Fruit fly (Drosophila melanogaster) whole organism, embryonic: ENCODE measurements around the gene CG14212.

ENCODE experiments used
- ATbp ChIP-seq: fragments of 200-800 bp; sonication (Bioruptor generic); optimal IDR thresholded peaks from 2 replicates; lab custom pipeline; 2017; ENCODE audit warnings: missing biosample characterization, mild to moderate bottlenecking, missing genetic modification characterization, missing genetic modification reagents
- Blimp-1 ChIP-seq: fragments of 200-800 bp; sonication (Bioruptor generic); optimal IDR thresholded peaks from 3 replicates; lab custom pipeline; 2018; ENCODE audit warnings: missing biosample characterization, missing genetic modification characterization, mild to moderate bottlenecking, moderate library complexity, missing genetic modification reagents
- CG10147 ChIP-seq: fragments of 200-800 bp; sonication (Bioruptor generic); optimal IDR thresholded peaks from 2 replicates; lab custom pipeline; 2019; ENCODE audit warnings: missing biosample characterization, mild to moderate bottlenecking, missing genetic modification characterization, moderate library complexity
- CG10209 ChIP-seq: fragments of 200-800 bp; sonication (Bioruptor generic); optimal IDR thresholded peaks from 3 replicates; lab custom pipeline; 2017; ENCODE audit warnings: missing biosample characterization, mild to moderate bottlenecking, missing genetic modification characterization, missing genetic modification reagents
- CG11695 ChIP-seq: fragments of 200-800 bp; sonication (Bioruptor generic); IDR thresholded peaks from 3 replicates; pipeline ENCODE4 v1.3.6; 2022; ENCODE audit warnings: missing biosample characterization, missing genetic modification characterization
- CG11723 ChIP-seq: fragments of 200-800 bp; sonication (Bioruptor generic); optimal IDR thresholded peaks from 2 replicates; lab custom pipeline; 2017; ENCODE audit warnings: missing biosample characterization, mild to moderate bottlenecking, missing genetic modification characterization
- CG12071 ChIP-seq: fragments of 200-800 bp; sonication (Bioruptor generic); optimal IDR thresholded peaks from 3 replicates; lab custom pipeline; 2018; ENCODE audit warnings: missing biosample characterization, mild to moderate bottlenecking, missing genetic modification characterization
- CG13123 ChIP-seq: fragments of 200-800 bp; sonication (Bioruptor generic); optimal IDR thresholded peaks from 2 replicates; lab custom pipeline; 2016; ENCODE audit warnings: missing biosample characterization, missing genetic modification characterization
- CG15073 ChIP-seq: fragments of 200-800 bp; sonication (Bioruptor generic); optimal IDR thresholded peaks from 2 replicates; lab custom pipeline; 2016; ENCODE audit warnings: missing biosample characterization, missing genetic modification characterization
- CG1603 ChIP-seq: fragments of 200-800 bp; sonication (Bioruptor generic); optimal IDR thresholded peaks from 2 replicates; lab custom pipeline; 2019; ENCODE audit warnings: missing biosample characterization, mild to moderate bottlenecking, missing genetic modification characterization, moderate library complexity
- CG17612 ChIP-seq: fragments of 200-800 bp; sonication (Bioruptor generic); IDR thresholded peaks from 2 replicates; pipeline ENCODE4 v1.3.6; 2022; ENCODE audit warnings: missing biosample characterization, missing genetic modification characterization
- CG18619 ChIP-seq: fragments of 200-800 bp; sonication (Bioruptor generic); optimal IDR thresholded peaks from 3 replicates; lab custom pipeline; 2017; ENCODE audit warnings: missing biosample characterization, mild to moderate bottlenecking, missing genetic modification characterization
- CG2889 ChIP-seq: fragments of 200-800 bp; sonication (Bioruptor generic); IDR thresholded peaks from 3 replicates; pipeline ENCODE4 v1.3.6; 2022; ENCODE audit warnings: missing biosample characterization, missing genetic modification characterization
- CG32767 ChIP-seq: fragments of 200-800 bp; sonication (Bioruptor generic); IDR thresholded peaks from 2 replicates; pipeline ENCODE4 v1.3.6; 2022; ENCODE audit warnings: missing biosample characterization, missing genetic modification characterization
- CG3407 ChIP-seq: fragments of 200-800 bp; sonication (Bioruptor generic); optimal IDR thresholded peaks from 2 replicates; lab custom pipeline; 2018; ENCODE audit warnings: missing biosample characterization, mild to moderate bottlenecking, missing genetic modification characterization
- CG3838 ChIP-seq: fragments of 200-800 bp; sonication (Bioruptor generic); optimal IDR thresholded peaks from 3 replicates; lab custom pipeline; 2016; ENCODE audit warnings: missing biosample characterization, missing genetic modification characterization
- CG4282 ChIP-seq: fragments of 200-800 bp; sonication (Bioruptor generic); optimal IDR thresholded peaks from 2 replicates; lab custom pipeline; 2016; ENCODE audit warnings: missing biosample characterization, missing genetic modification characterization
- CG4707 ChIP-seq: fragments of 200-800 bp; sonication (Bioruptor generic); optimal IDR thresholded peaks from 2 replicates; lab custom pipeline; 2018; ENCODE audit warnings: missing biosample characterization, mild to moderate bottlenecking, missing genetic modification characterization, moderate library complexity
- CG6791 ChIP-seq: fragments of 200-800 bp; sonication (Bioruptor generic); IDR thresholded peaks from 3 replicates; pipeline ENCODE4 v1.3.6; 2022; ENCODE audit warnings: missing biosample characterization, missing genetic modification characterization; ENCODE audit not compliant: partially characterized antibody
- CG9609 ChIP-seq: fragments of 200-800 bp; sonication (Bioruptor generic); optimal IDR thresholded peaks from 3 replicates; lab custom pipeline; 2016; ENCODE audit warnings: missing biosample characterization, missing genetic modification characterization
- Camta ChIP-seq: fragments of 200-800 bp; sonication (Bioruptor generic); optimal IDR thresholded peaks from 2 replicates; lab custom pipeline; 2016; ENCODE audit warnings: missing biosample characterization, missing genetic modification characterization
- Dbx ChIP-seq: fragments of 200-800 bp; sonication (Bioruptor generic); IDR thresholded peaks from 3 replicates; pipeline ENCODE4 v1.3.6; 2022; ENCODE audit warnings: missing biosample characterization, missing genetic modification characterization
- Deaf1 ChIP-seq: fragments of 200-800 bp; optimal IDR thresholded peaks from 3 replicates; lab custom pipeline; 2019; ENCODE audit warnings: missing biosample characterization, mild to moderate bottlenecking, missing genetic modification characterization, moderate library complexity
- Elba2 ChIP-seq: fragments of 200-800 bp; sonication (Bioruptor generic); optimal IDR thresholded peaks from 3 replicates; lab custom pipeline; 2016; ENCODE audit warnings: missing biosample characterization, missing genetic modification characterization
- H15 ChIP-seq: fragments of 200-800 bp; sonication (Bioruptor generic); IDR thresholded peaks from 3 replicates; pipeline ENCODE4 v1.3.6; 2022; ENCODE audit warnings: missing biosample characterization, missing genetic modification characterization
- HLH54F ChIP-seq: fragments of 200-800 bp; sonication (Bioruptor generic); optimal IDR thresholded peaks from 3 replicates; lab custom pipeline; 2016; ENCODE audit warnings: missing biosample characterization, missing genetic modification characterization
- Kr ChIP-seq: fragments of 200-800 bp; sonication (Bioruptor generic); optimal IDR thresholded peaks from 2 replicates; lab custom pipeline; 2017; ENCODE audit warnings: missing biosample characterization, mild to moderate bottlenecking, missing genetic modification characterization
- Lpt ChIP-seq: fragments of >200 bp; optimal IDR thresholded peaks from 2 replicates; lab custom pipeline; 2018; ENCODE audit warnings: missing biosample characterization, missing genetic modification characterization
- Meics ChIP-seq: fragments of 200-800 bp; sonication (Bioruptor generic); optimal IDR thresholded peaks from 2 replicates; lab custom pipeline; 2017; ENCODE audit warnings: missing biosample characterization, mild to moderate bottlenecking, missing genetic modification characterization
- Mrtf ChIP-seq: fragments of 200-800 bp; sonication (Bioruptor generic); IDR thresholded peaks from 3 replicates; pipeline ENCODE4 v1.3.6; 2022; ENCODE audit warnings: missing biosample characterization, missing genetic modification characterization
- NC2α ChIP-seq: fragments of 200-800 bp; sonication (Bioruptor generic); optimal IDR thresholded peaks from 2 replicates; lab custom pipeline; 2016; ENCODE audit warnings: missing biosample characterization, missing genetic modification characterization
- Nf-YB ChIP-seq: fragments of 200-800 bp; sonication (Bioruptor generic); optimal IDR thresholded peaks from 3 replicates; lab custom pipeline; 2019; ENCODE audit warnings: missing biosample characterization, mild to moderate bottlenecking, missing genetic modification characterization, moderate library complexity
- Sin3A ChIP-seq: fragments of >200 bp; optimal IDR thresholded peaks from 2 replicates; lab custom pipeline; 2018
- YL-1 ChIP-seq: fragments of 200-800 bp; sonication (Bioruptor generic); optimal IDR thresholded peaks from 3 replicates; lab custom pipeline; 2017; ENCODE audit warnings: missing biosample characterization, mild to moderate bottlenecking, missing genetic modification characterization
- ash1 ChIP-seq: fragments of 200-800 bp; sonication (Bioruptor generic); optimal IDR thresholded peaks from 2 replicates; lab custom pipeline; 2018; ENCODE audit warnings: missing biosample characterization, mild to moderate bottlenecking, missing genetic modification characterization
- cas ChIP-seq: fragments of 200-800 bp; sonication (Bioruptor generic); IDR thresholded peaks from 2 replicates; pipeline ENCODE4 v1.3.6; 2022; ENCODE audit warnings: missing biosample characterization, missing genetic modification characterization
- crc ChIP-seq: fragments of 200-800 bp; sonication (Bioruptor generic); optimal IDR thresholded peaks from 2 replicates; lab custom pipeline; 2016; ENCODE audit warnings: missing biosample characterization, missing genetic modification characterization
- dan ChIP-seq: fragments of 200-800 bp; sonication (Bioruptor generic); IDR thresholded peaks from 2 replicates; pipeline ENCODE4 v1.3.6; 2022; ENCODE audit warnings: missing biosample characterization, missing genetic modification characterization
- dimm ChIP-seq: fragments of 200-800 bp; sonication (Bioruptor generic); IDR thresholded peaks from 2 replicates; pipeline ENCODE4 v1.3.6; 2022; ENCODE audit warnings: missing biosample characterization, missing genetic modification characterization
- dpn ChIP-seq, 2 experiments: fragments of 200-800 bp; sonication (Bioruptor generic); optimal IDR thresholded peaks; 3 replicates each; lab custom pipeline; 2016; ENCODE audit warnings: missing biosample characterization in 2 of 2, missing genetic modification characterization in 2 of 2
- ems ChIP-seq: fragments of 200-800 bp; sonication (Bioruptor generic); optimal IDR thresholded peaks from 3 replicates; lab custom pipeline; 2016; ENCODE audit warnings: missing biosample characterization, missing genetic modification characterization
- ewg ChIP-seq: fragments of 200-800 bp; sonication (Bioruptor generic); optimal IDR thresholded peaks from 3 replicates; lab custom pipeline; 2017; ENCODE audit warnings: mild to moderate bottlenecking, missing biosample characterization, missing genetic modification reagents, missing genetic modification characterization
- gfzf ChIP-seq: fragments of 200-800 bp; sonication (Bioruptor generic); optimal IDR thresholded peaks from 2 replicates; lab custom pipeline; 2016; ENCODE audit warnings: missing biosample characterization, mild to moderate bottlenecking, missing genetic modification characterization, moderate library complexity
- gsb-n ChIP-seq: fragments of 200-800 bp; sonication (Bioruptor generic); optimal IDR thresholded peaks from 3 replicates; lab custom pipeline; 2018; ENCODE audit warnings: missing biosample characterization, mild to moderate bottlenecking, missing genetic modification characterization
- her ChIP-seq: fragments of 200-800 bp; sonication (Bioruptor generic); optimal IDR thresholded peaks from 2 replicates; lab custom pipeline; 2016; ENCODE audit warnings: missing biosample characterization, missing genetic modification characterization
- insv ChIP-seq, 2 experiments: fragments of 200-800 bp; sonication (Bioruptor generic); optimal IDR thresholded peaks; 3 replicates each; lab custom pipeline; 2016 to 2018; ENCODE audit warnings: missing biosample characterization in 2 of 2, missing genetic modification characterization in 2 of 2
- lilli ChIP-seq: fragments of 200-800 bp; sonication (Bioruptor generic); optimal IDR thresholded peaks from 3 replicates; lab custom pipeline; 2016; ENCODE audit warnings: missing biosample characterization, missing genetic modification characterization
- prd ChIP-seq, 3 experiments: fragments of >200 bp in 2 of 3; fragments of 200-800 bp in 1 of 3; sonication (Bioruptor generic) in 1 of 3; optimal IDR thresholded peaks in 2 of 3; IDR thresholded peaks in 1 of 3; 2 replicates in 2 of 3; 3 replicates in 1 of 3; pipeline versions ENCODE4 v1.3.6 to Lab custom; 2017 to 2022; ENCODE audit warnings: missing biosample characterization in 1 of 3, missing genetic modification characterization in 1 of 3
- salm ChIP-seq: fragments of 200-800 bp; sonication (Bioruptor generic); optimal IDR thresholded peaks from 2 replicates; lab custom pipeline; 2018; ENCODE audit warnings: missing biosample characterization, mild to moderate bottlenecking, missing genetic modification characterization
- tin ChIP-seq: fragments of 200-800 bp; sonication (Bioruptor generic); optimal IDR thresholded peaks from 3 replicates; lab custom pipeline; 2016; ENCODE audit warnings: missing biosample characterization, missing genetic modification characterization
- tio ChIP-seq: fragments of 200-800 bp; sonication (Bioruptor generic); optimal IDR thresholded peaks from 2 replicates; lab custom pipeline; 2017; ENCODE audit warnings: missing biosample characterization, missing genetic modification characterization, inconsistent platforms
- trh ChIP-seq: fragments of 200-800 bp; sonication (Bioruptor generic); optimal IDR thresholded peaks from 2 replicates; lab custom pipeline; 2016; ENCODE audit warnings: missing biosample characterization, missing genetic modification characterization

CG14212 gene

dm6 chrX:19637002-19637420, 11.5 kb downstream of the CG14212 start (continued):
- no peak for TF ChIP-seq salm (tag; lab: Kevin White, UChicago)
- TF ChIP-seq CG3838 (GFP tag; lab: Kevin White, UChicago): no peak
- TF ChIP-seq CG18619 (GFP tag; lab: Kevin White, UChicago): no peak
- TF ChIP-seq CG4707 (GFP tag; lab: Kevin White, UChicago): no peak
- no peak for TF ChIP-seq CG1603 (tag; lab: Kevin White, UChicago)
- TF ChIP-seq ATbp (GFP tag; lab: Kevin White, UChicago): no peak
- TF ChIP-seq prd (optimal IDR thresholded peaks at IDR 0.05; lab: Kevin White, UChicago): no peak
- TF ChIP-seq prd (GFP tag; IDR thresholded peaks at IDR 0.05; lab: Robert Waterston, UW): no peak
- TF ChIP-seq lilli: no peak
- no peak for TF ChIP-seq ash1
- no peak for TF ChIP-seq CG2889 (GFP tag; lab: Robert Waterston, UW)
- TF ChIP-seq CG6791 (GFP tag; lab: Robert Waterston, UW): no peak
- peak; percentile 11 for TF ChIP-seq Meics
- no peak for TF ChIP-seq Camta
- no peak for TF ChIP-seq Sin3A (lab: Kevin White, UChicago)
- TF ChIP-seq gfzf: peak; percentile 29
- no peak for TF ChIP-seq CG10209 (GFP tag; lab: Kevin White, UChicago)
- no peak for TF ChIP-seq CG4282 (GFP tag; lab: Kevin White, UChicago)
- TF ChIP-seq CG3407: no peak
- no peak for TF ChIP-seq Lpt (GFP tag; lab: Kevin White, UChicago)
- no peak for TF ChIP-seq cas (GFP tag; lab: Robert Waterston, UW)
- TF ChIP-seq insv (GFP tag; optimal IDR thresholded peaks at IDR 0.05; lab: Kevin White, UChicago): peak in 1 of 2 experiments; percentile 17
- no peak for TF ChIP-seq tin (GFP tag; lab: Kevin White, UChicago)
- TF ChIP-seq Dbx: no peak
- TF ChIP-seq ewg (GFP tag; lab: Kevin White, UChicago): peak; percentile 37
- no peak for TF ChIP-seq CG13123 (GFP tag; lab: Kevin White, UChicago)
- no peak for TF ChIP-seq dimm (GFP tag; lab: Robert Waterston, UW)
- TF ChIP-seq NC2α: no peak
- TF ChIP-seq gsb-n (tag; lab: Kevin White, UChicago): no peak
- no peak for TF ChIP-seq tio (GFP tag; lab: Kevin White, UChicago)
- no peak for TF ChIP-seq crc
- no peak for TF ChIP-seq her
- no peak for TF ChIP-seq Blimp-1 (GFP tag; lab: Kevin White, UChicago)
- TF ChIP-seq CG15073 (GFP tag; lab: Kevin White, UChicago): no peak
- no peak for TF ChIP-seq HLH54F (GFP tag; lab: Kevin White, UChicago)
- peak; percentile 9; the same call in 1 of the 3 replicates for TF ChIP-seq CG11695
- TF ChIP-seq dpn (GFP tag; optimal IDR thresholded peaks at IDR 0.05; lab: Kevin White, UChicago): no peak
- no peak for TF ChIP-seq CG17612 (GFP tag; lab: Robert Waterston, UW)
- peak; percentile 18 for TF ChIP-seq Deaf1 (tag; lab: Kevin White, UChicago)
- TF ChIP-seq trh (GFP tag; lab: Kevin White, UChicago): no peak
- peak; percentile 51 for TF ChIP-seq YL-1 (GFP tag; lab: Kevin White, UChicago)
- TF ChIP-seq H15: no peak
- peak; percentile 22 for TF ChIP-seq CG11723 (GFP tag; lab: Kevin White, UChicago)
- no peak for TF ChIP-seq Elba2
- TF ChIP-seq CG9609 (GFP tag; lab: Kevin White, UChicago): no peak
- TF ChIP-seq dan (GFP tag; lab: Robert Waterston, UW): no peak
- no peak for TF ChIP-seq CG32767
- no peak for TF ChIP-seq Mrtf (GFP tag; lab: Robert Waterston, UW)
- no peak for TF ChIP-seq Nf-YB (GFP tag; lab: Kevin White, UChicago)
- TF ChIP-seq Kr (GFP tag; lab: Kevin White, UChicago): no peak
- TF ChIP-seq CG10147 (GFP tag; lab: Kevin White, UChicago): no peak
- no peak for TF ChIP-seq CG12071
- TF ChIP-seq ems (GFP tag; lab: Kevin White, UChicago): no peak
